Fruit fly (Drosophila melanogaster) whole organism, prepupa: Measurements from ENCODE around the gene Sms.

Experiments
- CG16779 ChIP-seq: fragments of 200-800 bp; sonication (Bioruptor generic); optimal IDR thresholded peaks from 3 replicates; lab custom pipeline; 2017; ENCODE audit warnings: missing biosample characterization, mild to moderate bottlenecking, missing genetic modification characterization
- Sox102F ChIP-seq: fragments of 200-800 bp; sonication (Bioruptor generic); optimal IDR thresholded peaks from 2 replicates; lab custom pipeline; 2016; ENCODE audit warnings: missing biosample characterization, mild to moderate bottlenecking, missing genetic modification characterization

- TF ChIP-seq CG16779 (tag; lab: Kevin White, UChicago), result no peak
- TF ChIP-seq Sox102F (GFP tag; lab: Kevin White, UChicago), result no peak
These were observed 21.0 kb upstream of the Sms start for dm6 chr3L:12298092-12298491.
